Worm (Caenorhabditis elegans): ENCODE results near the gene clec-9.

DNA sequence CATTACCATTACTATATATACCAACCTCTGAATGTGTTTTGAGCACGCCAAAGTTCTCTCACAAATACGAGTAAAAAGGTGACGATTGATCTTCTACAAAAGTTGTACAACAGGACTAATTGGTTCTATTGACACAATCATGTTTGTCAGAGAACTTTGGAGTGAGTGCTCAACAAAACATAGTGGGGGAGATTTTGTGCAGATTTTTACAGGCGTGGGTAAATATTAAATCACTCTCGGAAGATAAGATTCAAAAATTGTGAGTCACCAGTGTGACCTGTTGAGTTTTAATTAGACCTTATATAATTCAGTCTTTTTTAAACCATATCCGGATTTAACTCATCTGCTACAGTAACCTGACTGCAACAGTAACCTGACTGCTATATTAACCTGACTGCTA, 34.3 kb downstream of the clec-9 start, which contains the start of gene F14F8.8:
- TF ChIP-seq unc-55 (GFP tag; optimal IDR thresholded peaks at IDR 0.05): no peak
- TF ChIP-seq pqm-1 (tag; optimal IDR thresholded peaks at IDR 0.05): no peak
- TF ChIP-seq elt-2 (tag; optimal IDR thresholded peaks at IDR 0.05): no peak
- TF ChIP-seq K09A11.1 (tag; optimal IDR thresholded peaks at IDR 0.05; ENCODE audit: insufficient read depth): no peak
- TF ChIP-seq rnt-1 (tag; optimal IDR thresholded peaks at IDR 0.05): no peak
- no peak for TF ChIP-seq Y22D7AL.16 (tag; optimal IDR thresholded peaks at IDR 0.05)
- no peak for TF ChIP-seq pha-4 (tag; optimal IDR thresholded peaks at IDR 0.05)
- no peak for TF ChIP-seq lin-11 (tag; optimal IDR thresholded peaks at IDR 0.05)
- TF ChIP-seq ceh-14 (tag; optimal IDR thresholded peaks at IDR 0.05): no peak
